Worm (Caenorhabditis elegans): ENCODE results near the gene C45G9.14.
A peak's percentile ranks its signal among the peaks of the same experiment; 100 is the strongest.

C45G9.14 gene

ce11 chrIII:5018116-5018689 lies 26.6 kb upstream of the C45G9.14 start, which contains the start of gene wip-1 (continued):
- peak; percentile 60 for TF ChIP-seq set-16 (GFP tag; IDR thresholded peaks at IDR 0.05)
- TF ChIP-seq lin-1 (GFP tag; IDR thresholded peaks at IDR 0.05), result peak; percentile 96
- peak; percentile 84; the same call in 1 of the 2 replicates for TF ChIP-seq Y105C5A.15 (GFP tag; IDR thresholded peaks at IDR 0.05)
- peak; percentile 98 for TF ChIP-seq nhr-77 (tag; optimal IDR thresholded peaks at IDR 0.05)
- TF ChIP-seq cey-2 (tag; optimal IDR thresholded peaks at IDR 0.05; ENCODE audit: borderline replicate concordance, insufficient read depth), result peak; percentile 57
- TF ChIP-seq nhr-10 (tag; optimal IDR thresholded peaks at IDR 0.05), result peak; percentile 44
- TF ChIP-seq ama-1 (optimal IDR thresholded peaks at IDR 0.05), result peak; percentile 36
- peak; percentile 98 for TF ChIP-seq nhr-11 (tag; optimal IDR thresholded peaks at IDR 0.05)
- peak; percentile 98 for TF ChIP-seq arid-1 (GFP tag; conservative IDR thresholded peaks at IDR 0.05)
- TF ChIP-seq dve-1 (tag; optimal IDR thresholded peaks at IDR 0.05; ENCODE audit: insufficient read depth), result peak; percentile 100
- peak; percentile 76 for TF ChIP-seq lim-7 (GFP tag; IDR thresholded peaks at IDR 0.05)
- peak; percentile 65 for TF ChIP-seq lin-15B (tag; optimal IDR thresholded peaks at IDR 0.05)
- TF ChIP-seq lin-13 (GFP tag; optimal IDR thresholded peaks at IDR 0.05), result peak; percentile 97
- TF ChIP-seq Y5F2A.4 (GFP tag; optimal IDR thresholded peaks at IDR 0.05), result peak; percentile 77
- peak; percentile 33 for TF ChIP-seq sdz-12 (GFP tag; optimal IDR thresholded peaks at IDR 0.05)
- TF ChIP-seq ceh-44 (GFP tag; IDR thresholded peaks at IDR 0.05), result peak; percentile 46; the same call in 1 of the 2 replicates
- peak; percentile 95 for TF ChIP-seq daf-19 (GFP tag; conservative IDR thresholded peaks at IDR 0.05)
- TF ChIP-seq rbr-2 (tag; optimal IDR thresholded peaks at IDR 0.05), result peak; percentile 98
- TF ChIP-seq nhr-41 (GFP tag; IDR thresholded peaks at IDR 0.05), result peak; percentile 79; the same call in 1 of the 2 replicates
- peak; percentile 95 for TF ChIP-seq dpl-1 (GFP tag; optimal IDR thresholded peaks at IDR 0.05)
- TF ChIP-seq attf-4 (tag; optimal IDR thresholded peaks at IDR 0.05), result peak; percentile 3
- TF ChIP-seq zip-11 (GFP tag; IDR thresholded peaks at IDR 0.05), result no peak
- no peak for TF ChIP-seq egl-27 (tag; optimal IDR thresholded peaks at IDR 0.05)
- TF ChIP-seq lir-3 (tag; optimal IDR thresholded peaks at IDR 0.05), result peak; percentile 52
- peak; percentile 69; the same call in 1 of the 2 replicates for TF ChIP-seq ZK337.2 (GFP tag; IDR thresholded peaks at IDR 0.05)
- TF ChIP-seq nhr-48 (tag; optimal IDR thresholded peaks at IDR 0.05), result peak; percentile 91
- peak; percentile 76; the same call in 1 of the 2 replicates for TF ChIP-seq dmd-8 (GFP tag; IDR thresholded peaks at IDR 0.05)
- TF ChIP-seq skn-1 (tag; optimal IDR thresholded peaks at IDR 0.05), result no peak
- peak; percentile 97 for TF ChIP-seq madf-9 (GFP tag; conservative IDR thresholded peaks at IDR 0.05)
- no peak for TF ChIP-seq aly-2 (tag; optimal IDR thresholded peaks at IDR 0.05)
- peak; percentile 2 for TF ChIP-seq R02D3.7 (tag; optimal IDR thresholded peaks at IDR 0.05)
- no peak for TF ChIP-seq F26F4.8 (GFP tag; conservative IDR thresholded peaks at IDR 0.05)
- no peak for TF ChIP-seq daf-12 (tag; optimal IDR thresholded peaks at IDR 0.05)
- peak; percentile 85 for TF ChIP-seq fkh-10 (GFP tag; optimal IDR thresholded peaks at IDR 0.05)
- peak; percentile 99 for TF ChIP-seq mep-1 (tag; optimal IDR thresholded peaks at IDR 0.05)
- TF ChIP-seq saeg-2 (GFP tag; IDR thresholded peaks at IDR 0.05), result peak; percentile 87; the same call in 1 of the 2 replicates
- peak; percentile 19 for TF ChIP-seq unc-39 (tag; optimal IDR thresholded peaks at IDR 0.05)
- TF ChIP-seq madf-5 (GFP tag; IDR thresholded peaks at IDR 0.05), result peak in 1 of 2 experiments; percentile 90; a peak in 1 of 4 replicates
- peak in 1 of 2 experiments; percentile 53 for TF ChIP-seq ZK546.5 (tag; optimal IDR thresholded peaks at IDR 0.05)
- peak; percentile 20 to 82 for TF ChIP-seq mdl-1 (tag; optimal IDR thresholded peaks at IDR 0.05)
- peak; percentile 83 for TF ChIP-seq Y48G9A.11 (GFP tag; IDR thresholded peaks at IDR 0.05)
- peak; percentile 95 for TF ChIP-seq F37D6.2 (tag; optimal IDR thresholded peaks at IDR 0.05)
- peak; percentile 89 for TF ChIP-seq spr-3 (GFP tag; optimal IDR thresholded peaks at IDR 0.05)
- TF ChIP-seq php-3 (GFP tag; IDR thresholded peaks at IDR 0.05), result peak; percentile 93
- TF ChIP-seq daf-16 (GFP tag; optimal IDR thresholded peaks at IDR 0.05), result peak; percentile 95 to 97
- TF ChIP-seq daf-16 (tag; optimal IDR thresholded peaks at IDR 0.05), result peak; percentile 97
- TF ChIP-seq snpc-1.2 (GFP tag; IDR thresholded peaks at IDR 0.05), result peak; percentile 78
- peak; percentile 97 for TF ChIP-seq unc-130 (GFP tag; optimal IDR thresholded peaks at IDR 0.05)
- TF ChIP-seq tag-97 (GFP tag; IDR thresholded peaks at IDR 0.05), result no peak
- TF ChIP-seq zfp-3 (GFP tag; conservative IDR thresholded peaks at IDR 0.05), result peak; percentile 94
- TF ChIP-seq hlh-11 (tag; optimal IDR thresholded peaks at IDR 0.05), result peak; percentile 98
